Worm (Caenorhabditis elegans): ENCODE data around the gene lys-5.

ce11 chrIV:11622336-11622735 lies 3.0 kb downstream of the lys-5 start:
- no peak for TF ChIP-seq ref-1 (GFP tag; conservative IDR thresholded peaks at IDR 0.05)
- TF ChIP-seq flt-1 (GFP tag; IDR thresholded peaks at IDR 0.05) = no peak
- TF ChIP-seq ztf-29 (GFP tag; IDR thresholded peaks at IDR 0.05) = no peak
- no peak for TF ChIP-seq cog-1 (tag; optimal IDR thresholded peaks at IDR 0.05)
- no peak for TF ChIP-seq T22C8.4 (GFP tag; IDR thresholded peaks at IDR 0.05)
- no peak for TF ChIP-seq tab-1 (GFP tag; IDR thresholded peaks at IDR 0.05)
- no peak for TF ChIP-seq klf-2 (GFP tag; conservative IDR thresholded peaks at IDR 0.05)
- TF ChIP-seq med-1 (GFP tag; optimal IDR thresholded peaks at IDR 0.05; ENCODE audit: insufficient read depth) = no peak
